Fruit fly (Drosophila melanogaster): ENCODE results near the gene ICA69.

ICA69 gene

dm6 chr3L:21130839-21131410 is 321 bp upstream of the ICA69 start, which contains the start of gene ko (continued):
- no peak for TF ChIP-seq D (optimal IDR thresholded peaks at IDR 0.05)
- peak; percentile 58 for TF ChIP-seq D (GFP tag; optimal IDR thresholded peaks at IDR 0.05)
- TF ChIP-seq Scr (GFP tag; IDR thresholded peaks at IDR 0.05; ENCODE audit: partially characterized antibody), result no peak
- TF ChIP-seq CG32767 (GFP tag; IDR thresholded peaks at IDR 0.05), result no peak
- no peak for TF ChIP-seq tup (GFP tag; optimal IDR thresholded peaks at IDR 0.05)
- TF ChIP-seq inv (GFP tag; IDR thresholded peaks at IDR 0.05; ENCODE audit: partially characterized antibody), result no peak
- peak; percentile 42; the same call in 1 of the 2 replicates for TF ChIP-seq ara (GFP tag; IDR thresholded peaks at IDR 0.05)
- no peak for TF ChIP-seq tll (GFP tag; optimal IDR thresholded peaks at IDR 0.05)
- peak; percentile 13 for TF ChIP-seq caup (GFP tag; optimal IDR thresholded peaks at IDR 0.05; ENCODE audit: severe bottlenecking)
- TF ChIP-seq corto (GFP tag; optimal IDR thresholded peaks at IDR 0.05), result no peak
- TF ChIP-seq repo (GFP tag; optimal IDR thresholded peaks at IDR 0.05), result no peak
- no peak for TF ChIP-seq p53 (GFP tag; optimal IDR thresholded peaks at IDR 0.05)
- TF ChIP-seq Antp (GFP tag; optimal IDR thresholded peaks at IDR 0.05), result no peak
- no peak for TF ChIP-seq fu2 (GFP tag; optimal IDR thresholded peaks at IDR 0.05)
- TF ChIP-seq CG6813 (GFP tag; optimal IDR thresholded peaks at IDR 0.05), result peak; percentile 77
- TF ChIP-seq CG5245 (GFP tag; optimal IDR thresholded peaks at IDR 0.05), result no peak
- peak; percentile 42; the same call in 1 of the 2 replicates for TF ChIP-seq Awh (GFP tag; IDR thresholded peaks at IDR 0.05)
- TF ChIP-seq crc (GFP tag; optimal IDR thresholded peaks at IDR 0.05), result no peak
- peak; percentile 42 for TF ChIP-seq kah (GFP tag; optimal IDR thresholded peaks at IDR 0.05)
- TF ChIP-seq Spps (tag; optimal IDR thresholded peaks at IDR 0.05), result peak; percentile 25
- no peak for TF ChIP-seq fd102C (GFP tag; optimal IDR thresholded peaks at IDR 0.05)
- TF ChIP-seq danr (GFP tag; IDR thresholded peaks at IDR 0.05), result no peak
- peak; percentile 24 for TF ChIP-seq en (GFP tag; optimal IDR thresholded peaks at IDR 0.05)
- peak; percentile 84 for TF ChIP-seq kni (GFP tag; optimal IDR thresholded peaks at IDR 0.05)
- no peak for TF ChIP-seq CG10147 (GFP tag; optimal IDR thresholded peaks at IDR 0.05)
- TF ChIP-seq CG13894 (tag; optimal IDR thresholded peaks at IDR 0.05), result no peak
- no peak for TF ChIP-seq Fer2 (tag; optimal IDR thresholded peaks at IDR 0.05)
- TF ChIP-seq CG17568 (GFP tag; optimal IDR thresholded peaks at IDR 0.05), result no peak
- peak; percentile 48 for TF ChIP-seq CG13424 (tag; optimal IDR thresholded peaks at IDR 0.05)
- no peak for TF ChIP-seq CG9215 (GFP tag; IDR thresholded peaks at IDR 0.05)
- no peak for TF ChIP-seq nerfin-2 (GFP tag; IDR thresholded peaks at IDR 0.05; ENCODE audit: partially characterized antibody)
- no peak for TF ChIP-seq schlank (tag; optimal IDR thresholded peaks at IDR 0.05)
- no peak for TF ChIP-seq sc (optimal IDR thresholded peaks at IDR 0.05)
- peak; percentile 48 for TF ChIP-seq sc (GFP tag; optimal IDR thresholded peaks at IDR 0.05)
- TF ChIP-seq chn (GFP tag; optimal IDR thresholded peaks at IDR 0.05), result no peak
- TF ChIP-seq twi (tag; optimal IDR thresholded peaks at IDR 0.05), result no peak
- TF ChIP-seq YL-1 (GFP tag; optimal IDR thresholded peaks at IDR 0.05), result no peak
- TF ChIP-seq CG11695 (GFP tag; IDR thresholded peaks at IDR 0.05), result no peak
- peak; percentile 41 for TF ChIP-seq CG8089 (GFP tag; optimal IDR thresholded peaks at IDR 0.05)
- TF ChIP-seq bab2 (GFP tag; optimal IDR thresholded peaks at IDR 0.05), result peak; percentile 19
- TF ChIP-seq kay (GFP tag; optimal IDR thresholded peaks at IDR 0.05), result no peak
- TF ChIP-seq shn (GFP tag; optimal IDR thresholded peaks at IDR 0.05), result no peak
- peak; percentile 71 for TF ChIP-seq CG11723 (GFP tag; optimal IDR thresholded peaks at IDR 0.05)
- TF ChIP-seq pzg (GFP tag; optimal IDR thresholded peaks at IDR 0.05), result no peak
- TF ChIP-seq E2f2 (GFP tag; IDR thresholded peaks at IDR 0.05), result no peak; the same call in 1 of the 2 replicates
- TF ChIP-seq NFAT (GFP tag; IDR thresholded peaks at IDR 0.05), result no peak
- no peak for TF ChIP-seq CG16813 (GFP tag; IDR thresholded peaks at IDR 0.05; ENCODE audit: partially characterized antibody)
- TF ChIP-seq ac (GFP tag; optimal IDR thresholded peaks at IDR 0.05), result peak; percentile 9
- TF ChIP-seq Hmx (GFP tag; optimal IDR thresholded peaks at IDR 0.05), result no peak
- TF ChIP-seq phol (tag; optimal IDR thresholded peaks at IDR 0.05), result no peak

Measured in whole organism, embryonic.